Worm (Caenorhabditis elegans) whole organism, L4 larva: Measurements from ENCODE around the gene W05B10.4.

Experiments
- dpl-1 ChIP-seq: fragments of 150-350 bp; optimal IDR thresholded peaks from 2 replicates; lab custom pipeline; 2014; ENCODE audit warnings: missing biosample characterization, missing genetic modification reagents, missing genetic modification characterization
- lsy-2 ChIP-seq, 2 experiments: fragments of 150-350 bp in 1 of 2; sonication (generic microtip) in 1 of 2; optimal IDR thresholded peaks; 2 replicates each; lab custom pipeline; 2014 to 2017; ENCODE audit warnings: missing biosample characterization in 2 of 2, missing genetic modification characterization in 2 of 2
- pha-4 ChIP-seq, 2 experiments: fragments of 150-350 bp in 1 of 2; fragments of 200-800 bp in 1 of 2; sonication (Bioruptor generic) in 1 of 2; IDR thresholded peaks in 1 of 2; optimal IDR thresholded peaks in 1 of 2; 2 replicates each; pipeline versions ENCODE4 v1.3.6 to Lab custom; 2014 to 2022; ENCODE audit warnings: missing genetic modification characterization in 2 of 2, missing genetic modification reagents in 2 of 2, missing biosample characterization in 1 of 2, missing compliant biosample characterization in 1 of 2
- snpc-4 ChIP-seq: fragments of 150-350 bp; optimal IDR thresholded peaks from 2 replicates; lab custom pipeline; 2014; ENCODE audit warnings: missing biosample characterization, missing genetic modification characterization
- unc-130 ChIP-seq: sonication (generic microtip); optimal IDR thresholded peaks from 2 replicates; lab custom pipeline; 2016; ENCODE audit warnings: missing genetic modification reagents, missing genetic modification characterization, missing compliant biosample characterization

DNA sequence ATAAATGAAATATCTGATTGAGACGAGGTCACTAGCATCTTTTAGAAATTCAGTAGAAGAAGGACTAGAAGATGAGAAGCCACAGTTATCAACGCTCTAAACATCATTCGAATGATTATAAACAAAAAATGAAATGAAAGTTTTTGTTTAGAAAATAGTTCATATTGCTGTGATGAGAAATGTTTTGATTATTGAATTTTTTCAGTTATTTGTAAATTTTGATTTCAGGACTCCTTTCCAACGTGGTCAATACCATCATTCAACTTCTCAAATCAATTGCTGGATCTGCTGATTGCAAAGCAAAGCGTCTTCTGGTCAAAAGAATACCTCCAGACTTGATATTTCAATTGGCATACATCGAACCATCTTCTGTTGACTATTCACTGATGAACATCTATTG lies 9.9 kb upstream of the W05B10.4 start, which contains the start of gene W05B10.6:
- TF ChIP-seq dpl-1 (GFP tag; lab: Kevin White, UChicago) (no peak), pha-4 (GFP tag; IDR thresholded peaks at IDR 0.05; lab: Robert Waterston, UW) (no peak), pha-4 (tag; optimal IDR thresholded peaks at IDR 0.05; lab: Kevin White, UChicago) (no peak), snpc-4 (tag; lab: Kevin White, UChicago) (no peak), unc-130 (GFP tag; lab: Kevin White, UChicago) (no peak), lsy-2 (tag; optimal IDR thresholded peaks at IDR 0.05; lab: Kevin White, UChicago) (no peak)
